ENCODE assay signal across 4 worm cellular contexts in the genomic region with DNA sequence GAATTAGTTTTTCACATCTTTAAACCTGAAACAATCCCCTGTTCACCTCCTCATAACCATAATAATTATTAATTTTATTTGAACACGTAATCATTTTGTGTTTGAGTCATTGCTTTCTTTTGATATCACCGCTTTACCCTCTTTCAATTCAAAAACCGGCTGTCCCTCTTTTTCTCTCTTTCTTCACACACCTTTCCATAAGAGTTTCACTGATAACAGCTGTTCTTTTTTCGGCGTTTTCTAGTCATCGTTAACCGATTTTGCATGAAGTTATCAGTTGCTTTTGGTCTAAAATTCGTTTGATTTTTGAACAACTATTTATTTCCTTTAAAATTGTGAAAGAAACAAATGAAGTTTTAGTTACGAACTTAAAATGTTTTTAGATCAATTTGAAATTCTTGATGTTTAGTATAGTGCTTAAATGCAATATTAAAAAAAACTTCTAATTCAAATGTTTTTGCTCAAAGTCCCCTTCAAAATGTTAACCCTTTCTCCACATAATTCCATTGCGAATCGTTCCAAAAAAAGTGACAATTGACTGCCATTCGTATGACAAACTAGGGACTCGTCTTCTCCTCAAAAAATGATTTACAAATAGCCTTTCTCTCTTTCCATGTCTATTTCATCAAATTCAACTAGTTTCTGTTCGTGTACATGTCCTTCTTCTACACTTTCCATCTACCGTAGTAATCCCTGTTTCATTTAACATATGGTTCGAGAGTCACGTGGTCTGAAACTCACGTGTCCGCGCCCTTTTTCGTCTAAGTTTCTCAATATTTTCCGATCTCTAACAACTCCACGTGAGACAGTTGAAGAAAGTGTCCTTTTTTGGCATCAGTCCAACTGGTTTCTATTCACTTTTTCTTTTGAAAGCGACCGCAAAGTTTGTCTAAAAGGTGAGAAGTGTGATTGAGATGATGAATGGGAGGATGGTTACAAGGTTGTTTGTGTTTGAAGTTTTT.
TF ChIP-seq lines count a peak whose summit lies in the region.

No protein-coding gene starts in this region.

TF ChIP-seq in whole organism, L1 larva, 84 proteins besides CTCF, POLR2A, EP300 and RAD21 (continued from another document and continues in another):
- TF ChIP-seq snu-23 (GFP tag; optimal IDR thresholded peaks at IDR 0.05; lab: Kevin White, UChicago), result peak; percentile 93
- peak in 1 of 2 experiments; percentile 99 for TF ChIP-seq mdl-1 (tag; optimal IDR thresholded peaks at IDR 0.05; lab: Kevin White, UChicago)
- TF ChIP-seq lir-3 (tag; optimal IDR thresholded peaks at IDR 0.05; lab: Kevin White, UChicago; ENCODE audit: poor library complexity), result peak; percentile 66
- no peak for TF ChIP-seq efl-3 (GFP tag; optimal IDR thresholded peaks at IDR 0.05; lab: Kevin White, UChicago)
- peak; percentile 9 to 91 for TF ChIP-seq lin-35 (GFP tag; optimal IDR thresholded peaks at IDR 0.05; lab: Kevin White, UChicago)
- peak; percentile 55 for TF ChIP-seq mab-9 (GFP tag; IDR thresholded peaks at IDR 0.05; lab: Robert Waterston, UW)
- no peak for TF ChIP-seq nhr-76 (tag; optimal IDR thresholded peaks at IDR 0.05; lab: Kevin White, UChicago)
- peak; percentile 80 for TF ChIP-seq nhr-19 (GFP tag; conservative IDR thresholded peaks at IDR 0.05; lab: Robert Waterston, UW)
- TF ChIP-seq ceh-90 (tag; optimal IDR thresholded peaks at IDR 0.05; lab: Kevin White, UChicago), result no peak
- TF ChIP-seq blmp-1 (tag; optimal IDR thresholded peaks at IDR 0.05; lab: Kevin White, UChicago), result peak; percentile 92
- peak; percentile 43 for TF ChIP-seq fkh-8 (tag; optimal IDR thresholded peaks at IDR 0.05; lab: Kevin White, UChicago)
- TF ChIP-seq unc-130 (tag; optimal IDR thresholded peaks at IDR 0.05; lab: Kevin White, UChicago), result peak; percentile 48
- TF ChIP-seq nhr-11 (tag; optimal IDR thresholded peaks at IDR 0.05; lab: Kevin White, UChicago), result no peak
- TF ChIP-seq lin-39 (tag; optimal IDR thresholded peaks at IDR 0.05; lab: Kevin White, UChicago), result no peak
- TF ChIP-seq elt-3 (tag; optimal IDR thresholded peaks at IDR 0.05; lab: Kevin White, UChicago), result peak in 2 of 6 experiments; percentile 86 to 88
- no peak for TF ChIP-seq alr-1 (tag; optimal IDR thresholded peaks at IDR 0.05; lab: Kevin White, UChicago; ENCODE audit: borderline replicate concordance)
- peak; percentile 88 for TF ChIP-seq nhr-47 (tag; optimal IDR thresholded peaks at IDR 0.05; lab: Kevin White, UChicago)
- TF ChIP-seq fos-1 (tag; optimal IDR thresholded peaks at IDR 0.05; lab: Kevin White, UChicago), result peak; percentile 12
- TF ChIP-seq dsc-1 (tag; optimal IDR thresholded peaks at IDR 0.05; lab: Kevin White, UChicago), result no peak
- TF ChIP-seq unc-30 (tag; optimal IDR thresholded peaks at IDR 0.05; lab: Kevin White, UChicago), result no peak
- TF ChIP-seq nhr-237 (tag; optimal IDR thresholded peaks at IDR 0.05; lab: Kevin White, UChicago), result no peak
- TF ChIP-seq hlh-4 (tag; optimal IDR thresholded peaks at IDR 0.05; lab: Kevin White, UChicago), result no peak
- TF ChIP-seq nhr-71 (tag; optimal IDR thresholded peaks at IDR 0.05; lab: Kevin White, UChicago), result peak; percentile 94
- TF ChIP-seq nhr-28 (tag; optimal IDR thresholded peaks at IDR 0.05; lab: Kevin White, UChicago), result no peak
- no peak for TF ChIP-seq unc-98 (GFP tag; IDR thresholded peaks at IDR 0.05; lab: Robert Waterston, UW)
- peak; percentile 81 to 82 for TF ChIP-seq lsy-2 (tag; optimal IDR thresholded peaks at IDR 0.05; lab: Kevin White, UChicago)
- peak; percentile 65 for TF ChIP-seq irx-1 (tag; optimal IDR thresholded peaks at IDR 0.05; lab: Kevin White, UChicago)
- TF ChIP-seq pqm-1 (tag; optimal IDR thresholded peaks at IDR 0.05; lab: Kevin White, UChicago), result no peak
- TF ChIP-seq sup-37 (GFP tag; optimal IDR thresholded peaks at IDR 0.05; lab: Kevin White, UChicago), result no peak
- peak; percentile 95 for TF ChIP-seq lin-14 (GFP tag; optimal IDR thresholded peaks at IDR 0.05; lab: Kevin White, UChicago)

TF ChIP-seq in whole organism, L2 larva, 48 proteins besides CTCF, POLR2A, EP300 and RAD21 (continued from another document):
- peak; percentile 74 for TF ChIP-seq sma-3 (GFP tag; optimal IDR thresholded peaks at IDR 0.05; lab: Kevin White, UChicago)
- TF ChIP-seq nhr-21 (tag; optimal IDR thresholded peaks at IDR 0.05; lab: Kevin White, UChicago), result peak; percentile 65
- no peak for TF ChIP-seq ceh-82 (tag; optimal IDR thresholded peaks at IDR 0.05; lab: Kevin White, UChicago)
- TF ChIP-seq lsy-2 (tag; optimal IDR thresholded peaks at IDR 0.05; lab: Kevin White, UChicago), result peak in 1 of 2 experiments; percentile 75
- no peak for TF ChIP-seq nhr-237 (tag; optimal IDR thresholded peaks at IDR 0.05; lab: Kevin White, UChicago)
- no peak for TF ChIP-seq R02D3.7 (tag; optimal IDR thresholded peaks at IDR 0.05; lab: Kevin White, UChicago)

TF ChIP-seq in whole organism, L3 larva, 47 proteins besides CTCF, POLR2A, EP300 and RAD21 (continued from another document):
- no peak for TF ChIP-seq daf-12 (tag; optimal IDR thresholded peaks at IDR 0.05; lab: Kevin White, UChicago)
- no peak for TF ChIP-seq nhr-77 (tag; optimal IDR thresholded peaks at IDR 0.05; lab: Kevin White, UChicago)
- TF ChIP-seq fkh-10 (GFP tag; optimal IDR thresholded peaks at IDR 0.05; lab: Kevin White, UChicago), result no peak
- no peak for TF ChIP-seq snpc-4 (tag; optimal IDR thresholded peaks at IDR 0.05; lab: Kevin White, UChicago)
- TF ChIP-seq ceh-9 (tag; optimal IDR thresholded peaks at IDR 0.05; lab: Kevin White, UChicago), result no peak
- TF ChIP-seq hmg-11 (tag; optimal IDR thresholded peaks at IDR 0.05; lab: Kevin White, UChicago), result no peak

TF ChIP-seq in whole organism, L4 larva, 104 proteins besides CTCF, POLR2A, EP300 and RAD21 (continued from another document):
- TF ChIP-seq dmd-6 (GFP tag; IDR thresholded peaks at IDR 0.05; lab: Robert Waterston, UW), result peak; percentile 92
- TF ChIP-seq mxl-3 (GFP tag; optimal IDR thresholded peaks at IDR 0.05; lab: Kevin White, UChicago), result peak; percentile 89
- TF ChIP-seq spr-1 (tag; optimal IDR thresholded peaks at IDR 0.05; lab: Kevin White, UChicago), result no peak
- TF ChIP-seq ceh-20 (GFP tag; IDR thresholded peaks at IDR 0.05; lab: Robert Waterston, UW), result peak; percentile 84
- TF ChIP-seq egl-43 (GFP tag; IDR thresholded peaks at IDR 0.05; lab: Robert Waterston, UW), result no peak
- TF ChIP-seq set-16 (GFP tag; IDR thresholded peaks at IDR 0.05; lab: Robert Waterston, UW), result no peak
- no peak for TF ChIP-seq fos-1 (tag; optimal IDR thresholded peaks at IDR 0.05; lab: Kevin White, UChicago)
- TF ChIP-seq dve-1 (tag; optimal IDR thresholded peaks at IDR 0.05; lab: Kevin White, UChicago; ENCODE audit: insufficient read depth), result peak; percentile 87
- no peak for TF ChIP-seq arid-1 (GFP tag; conservative IDR thresholded peaks at IDR 0.05; lab: Robert Waterston, UW)
- TF ChIP-seq hlh-30 (tag; optimal IDR thresholded peaks at IDR 0.05; lab: Kevin White, UChicago; ENCODE audit: insufficient read depth), result peak; percentile 97
- TF ChIP-seq gei-8 (GFP tag; optimal IDR thresholded peaks at IDR 0.05; lab: Kevin White, UChicago), result no peak
- peak; percentile 73 for TF ChIP-seq mep-1 (tag; optimal IDR thresholded peaks at IDR 0.05; lab: Kevin White, UChicago)
- TF ChIP-seq jun-1 (tag; optimal IDR thresholded peaks at IDR 0.05; lab: Kevin White, UChicago), result no peak
- TF ChIP-seq nhr-77 (tag; optimal IDR thresholded peaks at IDR 0.05; lab: Kevin White, UChicago), result peak; percentile 59
- no peak for TF ChIP-seq aly-2 (tag; optimal IDR thresholded peaks at IDR 0.05; lab: Kevin White, UChicago)
- TF ChIP-seq tra-1 (GFP tag; IDR thresholded peaks at IDR 0.05; lab: Robert Waterston, UW), result peak; percentile 96
- no peak for TF ChIP-seq ztf-7 (tag; optimal IDR thresholded peaks at IDR 0.05; lab: Kevin White, UChicago)
- no peak for TF ChIP-seq zag-1 (tag; optimal IDR thresholded peaks at IDR 0.05; lab: Kevin White, UChicago)
- TF ChIP-seq F26F4.8 (GFP tag; conservative IDR thresholded peaks at IDR 0.05; lab: Robert Waterston, UW), result no peak
- TF ChIP-seq T20F7.1 (GFP tag; optimal IDR thresholded peaks at IDR 0.05; lab: Kevin White, UChicago), result peak; percentile 60
- TF ChIP-seq ZK337.2 (GFP tag; IDR thresholded peaks at IDR 0.05; lab: Robert Waterston, UW), result no peak
- TF ChIP-seq dpl-1 (GFP tag; optimal IDR thresholded peaks at IDR 0.05; lab: Kevin White, UChicago), result peak; percentile 9
- no peak for TF ChIP-seq snpc-4 (tag; optimal IDR thresholded peaks at IDR 0.05; lab: Kevin White, UChicago)
- peak; percentile 40 for TF ChIP-seq nhr-102 (tag; optimal IDR thresholded peaks at IDR 0.05; lab: Kevin White, UChicago)
- TF ChIP-seq ctbp-1 (GFP tag; IDR thresholded peaks at IDR 0.05; lab: Robert Waterston, UW), result peak; percentile 49
- TF ChIP-seq cey-2 (tag; optimal IDR thresholded peaks at IDR 0.05; lab: Kevin White, UChicago; ENCODE audit: borderline replicate concordance, insufficient read depth), result peak; percentile 91
- TF ChIP-seq skn-1 (tag; optimal IDR thresholded peaks at IDR 0.05; lab: Kevin White, UChicago), result no peak
- peak; percentile 45; the same call in 1 of the 2 replicates for TF ChIP-seq hmg-1.1 (GFP tag; IDR thresholded peaks at IDR 0.05; lab: Robert Waterston, UW)
- no peak for TF ChIP-seq lir-3 (tag; optimal IDR thresholded peaks at IDR 0.05; lab: Kevin White, UChicago)
- no peak for TF ChIP-seq F44E2.7 (GFP tag; IDR thresholded peaks at IDR 0.05; lab: Robert Waterston, UW)
